Worm (Caenorhabditis elegans): ENCODE data around the gene nspb-7.

ce11 chrII:14611307-14611706, 33.2 kb downstream of the nspb-7 start:
- TF ChIP-seq B0035.1 (tag; optimal IDR thresholded peaks at IDR 0.05) (no peak), snpc-4 (GFP tag; optimal IDR thresholded peaks at IDR 0.05) (no peak), snpc-4 (tag; optimal IDR thresholded peaks at IDR 0.05) (no peak), athp-1 (tag; optimal IDR thresholded peaks at IDR 0.05) (no peak), ceh-58 (GFP tag; IDR thresholded peaks at IDR 0.05) (no peak), lir-1 (GFP tag; conservative IDR thresholded peaks at IDR 0.05) (no peak), atf-7 (tag; optimal IDR thresholded peaks at IDR 0.05) (no peak)

Measured in whole organism, young adult.